Fruit fly (Drosophila melanogaster) whole organism, embryonic: Measurements from ENCODE around the gene CG12171.
A peak's percentile ranks its signal among the peaks of the same experiment; 100 is the strongest.

Experiments used
- Awh ChIP-seq: fragments of 200-800 bp; sonication (Bioruptor generic); IDR thresholded peaks from 2 replicates; pipeline ENCODE4, ENCODE4 v1.3.6; 2022; ENCODE audit warnings: missing biosample characterization, missing genetic modification characterization
- Bteb2 ChIP-seq: fragments of 200-800 bp; sonication (Bioruptor generic); optimal IDR thresholded peaks from 2 replicates; lab custom pipeline; 2016; ENCODE audit warnings: missing biosample characterization, missing genetic modification characterization
- CG11456 ChIP-seq: fragments of 200-800 bp; sonication (Bioruptor generic); IDR thresholded peaks from 3 replicates; pipeline ENCODE4 v1.3.6; 2022; ENCODE audit warnings: missing biosample characterization, missing genetic modification characterization
- CG11695 ChIP-seq: fragments of 200-800 bp; sonication (Bioruptor generic); IDR thresholded peaks from 3 replicates; pipeline ENCODE4 v1.3.6; 2022; ENCODE audit warnings: missing biosample characterization, missing genetic modification characterization
- CG12769 ChIP-seq: fragments of 200-800 bp; sonication (Bioruptor generic); optimal IDR thresholded peaks from 2 replicates; lab custom pipeline; 2019; ENCODE audit warnings: missing biosample characterization, mild to moderate bottlenecking, missing genetic modification characterization, moderate library complexity
- CG14860 ChIP-seq: fragments of 200-800 bp; sonication (Bioruptor generic); IDR thresholded peaks from 3 replicates; pipeline ENCODE4 v1.3.6; 2022; ENCODE audit warnings: missing biosample characterization, missing genetic modification characterization; ENCODE audit not compliant: partially characterized antibody
- CG14965 ChIP-seq: fragments of 200-800 bp; sonication (Bioruptor generic); optimal IDR thresholded peaks from 2 replicates; lab custom pipeline; 2016; ENCODE audit warnings: missing biosample characterization, missing genetic modification characterization, borderline replicate concordance
- CG15601 ChIP-seq: fragments of 200-800 bp; sonication (Bioruptor generic); optimal IDR thresholded peaks from 3 replicates; lab custom pipeline; 2019; ENCODE audit warnings: missing biosample characterization, mild to moderate bottlenecking, missing genetic modification characterization, moderate library complexity
- CG17385 ChIP-seq: fragments of 200-800 bp; sonication (Bioruptor generic); optimal IDR thresholded peaks from 3 replicates; lab custom pipeline; 2018; ENCODE audit warnings: missing biosample characterization, mild to moderate bottlenecking, missing genetic modification characterization
- CG18764 ChIP-seq: fragments of 200-800 bp; sonication (Bioruptor generic); optimal IDR thresholded peaks from 3 replicates; lab custom pipeline; 2016; ENCODE audit warnings: missing biosample characterization, missing genetic modification characterization
- CG2199 ChIP-seq: fragments of 200-800 bp; sonication (Bioruptor generic); IDR thresholded peaks from 3 replicates; pipeline ENCODE4 v1.3.6; 2022; ENCODE audit warnings: missing biosample characterization, missing genetic modification characterization
- CG30020 ChIP-seq: fragments of 200-800 bp; optimal IDR thresholded peaks from 2 replicates; lab custom pipeline; 2019; ENCODE audit warnings: missing biosample characterization, mild to moderate bottlenecking, missing genetic modification characterization, moderate library complexity
- CG33213 ChIP-seq: fragments of 200-800 bp; sonication (Bioruptor generic); optimal IDR thresholded peaks from 3 replicates; lab custom pipeline; 2016; ENCODE audit warnings: missing biosample characterization, missing genetic modification characterization
- CG3995 ChIP-seq: fragments of 200-800 bp; sonication (Bioruptor generic); optimal IDR thresholded peaks from 3 replicates; lab custom pipeline; 2016; ENCODE audit warnings: missing biosample characterization, missing genetic modification characterization
- CG42726 ChIP-seq: fragments of 200-800 bp; sonication (Bioruptor generic); IDR thresholded peaks from 2 replicates; pipeline ENCODE4 v1.3.6; 2022; ENCODE audit warnings: missing biosample characterization, missing genetic modification characterization; ENCODE audit not compliant: partially characterized antibody
- CG5180 ChIP-seq: fragments of 200-800 bp; sonication (Bioruptor generic); optimal IDR thresholded peaks from 3 replicates; lab custom pipeline; 2017; ENCODE audit warnings: missing biosample characterization, missing genetic modification characterization, mild to moderate bottlenecking, moderate library complexity, missing genetic modification reagents
- CG8290 ChIP-seq, 3 experiments: fragments of 200-800 bp; sonication (Bioruptor generic); optimal IDR thresholded peaks; 2 replicates each; lab custom pipeline; 2016 to 2019; ENCODE audit warnings: missing biosample characterization in 3 of 3, missing genetic modification characterization in 3 of 3, mild to moderate bottlenecking in 2 of 3, moderate library complexity in 1 of 3
- Gsc ChIP-seq: fragments of 200-800 bp; sonication (Bioruptor generic); IDR thresholded peaks from 2 replicates; pipeline ENCODE4 v1.3.6; 2022; ENCODE audit warnings: missing biosample characterization, missing genetic modification characterization
- Kr ChIP-seq: fragments of 200-800 bp; sonication (Bioruptor generic); optimal IDR thresholded peaks from 2 replicates; lab custom pipeline; 2017; ENCODE audit warnings: missing biosample characterization, mild to moderate bottlenecking, missing genetic modification characterization
- Nf-YB ChIP-seq: fragments of 200-800 bp; sonication (Bioruptor generic); optimal IDR thresholded peaks from 3 replicates; lab custom pipeline; 2019; ENCODE audit warnings: missing biosample characterization, mild to moderate bottlenecking, missing genetic modification characterization, moderate library complexity
- Six4 ChIP-seq: fragments of 200-800 bp; sonication (Bioruptor generic); optimal IDR thresholded peaks from 2 replicates; lab custom pipeline; 2016; ENCODE audit warnings: missing biosample characterization, missing genetic modification characterization
- Sry-β ChIP-seq: fragments of 200-800 bp; sonication (Bioruptor generic); optimal IDR thresholded peaks from 2 replicates; lab custom pipeline; 2018; ENCODE audit warnings: missing biosample characterization, mild to moderate bottlenecking, missing genetic modification characterization, moderate library complexity
- Stat92E ChIP-seq, 3 experiments: fragments of >200 bp in 2 of 3; fragments of 200-800 bp in 1 of 3; sonication (Bioruptor generic) in 1 of 3; optimal IDR thresholded peaks; 2 replicates each; lab custom pipeline; 2017 to 2019; ENCODE audit warnings: missing biosample characterization in 3 of 3, missing genetic modification characterization in 3 of 3, mild to moderate bottlenecking in 1 of 3, moderate library complexity in 1 of 3
- Tbp ChIP-seq: fragments of >200 bp; optimal IDR thresholded peaks from 2 replicates; lab custom pipeline; 2018; ENCODE audit warnings: missing biosample characterization, missing genetic modification characterization
- ap ChIP-seq: fragments of 200-800 bp; sonication (Bioruptor generic); IDR thresholded peaks from 2 replicates; pipeline ENCODE4 v1.3.6; 2022; ENCODE audit warnings: missing biosample characterization, missing genetic modification characterization
- ara ChIP-seq: fragments of 200-800 bp; sonication (Bioruptor generic); IDR thresholded peaks from 2 replicates; pipeline ENCODE4 v1.3.6; 2022; ENCODE audit warnings: missing biosample characterization, missing genetic modification characterization
- bcd ChIP-seq: fragments of 200-800 bp; sonication (Bioruptor generic); optimal IDR thresholded peaks from 2 replicates; lab custom pipeline; 2017; ENCODE audit warnings: missing biosample characterization, mild to moderate bottlenecking, missing genetic modification characterization
- chm ChIP-seq: fragments of 200-800 bp; sonication (Bioruptor generic); IDR thresholded peaks from 2 replicates; pipeline ENCODE4 v1.3.6; 2022; ENCODE audit warnings: missing biosample characterization, missing genetic modification characterization
- ci ChIP-seq: fragments of 200-800 bp; sonication (Bioruptor generic); IDR thresholded peaks from 3 replicates; pipeline ENCODE4 v1.3.6; 2022; ENCODE audit warnings: missing biosample characterization, missing genetic modification characterization
- da ChIP-seq: fragments of 200-800 bp; sonication (Bioruptor generic); optimal IDR thresholded peaks from 2 replicates; lab custom pipeline; 2016; ENCODE audit warnings: missing biosample characterization, missing genetic modification characterization
- dm ChIP-seq: fragments of 200-800 bp; sonication (Bioruptor generic); optimal IDR thresholded peaks from 3 replicates; lab custom pipeline; 2016; ENCODE audit warnings: missing biosample characterization, missing genetic modification characterization
- ewg ChIP-seq: fragments of 200-800 bp; sonication (Bioruptor generic); optimal IDR thresholded peaks from 3 replicates; lab custom pipeline; 2017; ENCODE audit warnings: mild to moderate bottlenecking, missing biosample characterization, missing genetic modification reagents, missing genetic modification characterization
- fd64A ChIP-seq: fragments of 200-800 bp; sonication (Bioruptor generic); optimal IDR thresholded peaks from 3 replicates; lab custom pipeline; 2018; ENCODE audit warnings: missing biosample characterization, mild to moderate bottlenecking, missing genetic modification characterization
- gfzf ChIP-seq: fragments of 200-800 bp; sonication (Bioruptor generic); optimal IDR thresholded peaks from 2 replicates; lab custom pipeline; 2016; ENCODE audit warnings: missing biosample characterization, mild to moderate bottlenecking, missing genetic modification characterization, moderate library complexity
- h ChIP-seq: fragments of >200 bp; optimal IDR thresholded peaks from 2 replicates; lab custom pipeline; 2017
- insv ChIP-seq, 2 experiments: fragments of 200-800 bp; sonication (Bioruptor generic); optimal IDR thresholded peaks; 3 replicates each; lab custom pipeline; 2016 to 2018; ENCODE audit warnings: missing biosample characterization in 2 of 2, missing genetic modification characterization in 2 of 2
- jumu ChIP-seq: fragments of 200-800 bp; sonication (Bioruptor generic); optimal IDR thresholded peaks from 3 replicates; lab custom pipeline; 2016; ENCODE audit warnings: missing biosample characterization, missing genetic modification characterization
- kah ChIP-seq: fragments of 200-800 bp; sonication (Bioruptor generic); optimal IDR thresholded peaks from 2 replicates; lab custom pipeline; 2018; ENCODE audit warnings: missing biosample characterization, mild to moderate bottlenecking, missing genetic modification characterization
- pb ChIP-seq: fragments of 200-800 bp; sonication (Bioruptor generic); optimal IDR thresholded peaks from 3 replicates; lab custom pipeline; 2016; ENCODE audit warnings: missing biosample characterization, missing genetic modification characterization
- rib ChIP-seq: fragments of 200-800 bp; sonication (Bioruptor generic); IDR thresholded peaks from 2 replicates; pipeline ENCODE4 v1.3.6; 2022; ENCODE audit warnings: missing biosample characterization, missing genetic modification characterization
- row ChIP-seq: fragments of 200-800 bp; sonication (Bioruptor generic); IDR thresholded peaks from 3 replicates; pipeline ENCODE4 v1.3.6; 2022; ENCODE audit warnings: missing biosample characterization, missing genetic modification characterization
- sna ChIP-seq: fragments of 200-800 bp; sonication (Bioruptor generic); IDR thresholded peaks from 2 replicates; pipeline ENCODE4 v1.3.6; 2022; ENCODE audit warnings: missing biosample characterization, missing genetic modification characterization; ENCODE audit not compliant: partially characterized antibody
- ssp ChIP-seq: fragments of 200-800 bp; sonication (Bioruptor generic); IDR thresholded peaks from 2 replicates; pipeline ENCODE4 v1.3.6; 2022; ENCODE audit warnings: missing biosample characterization, missing genetic modification characterization
- tap ChIP-seq: fragments of 200-800 bp; optimal IDR thresholded peaks from 3 replicates; lab custom pipeline; 2019; ENCODE audit warnings: missing biosample characterization, mild to moderate bottlenecking, missing genetic modification characterization, moderate library complexity
- tio ChIP-seq: fragments of 200-800 bp; sonication (Bioruptor generic); optimal IDR thresholded peaks from 2 replicates; lab custom pipeline; 2017; ENCODE audit warnings: missing biosample characterization, missing genetic modification characterization, inconsistent platforms

The CG12171 gene

DNA sequence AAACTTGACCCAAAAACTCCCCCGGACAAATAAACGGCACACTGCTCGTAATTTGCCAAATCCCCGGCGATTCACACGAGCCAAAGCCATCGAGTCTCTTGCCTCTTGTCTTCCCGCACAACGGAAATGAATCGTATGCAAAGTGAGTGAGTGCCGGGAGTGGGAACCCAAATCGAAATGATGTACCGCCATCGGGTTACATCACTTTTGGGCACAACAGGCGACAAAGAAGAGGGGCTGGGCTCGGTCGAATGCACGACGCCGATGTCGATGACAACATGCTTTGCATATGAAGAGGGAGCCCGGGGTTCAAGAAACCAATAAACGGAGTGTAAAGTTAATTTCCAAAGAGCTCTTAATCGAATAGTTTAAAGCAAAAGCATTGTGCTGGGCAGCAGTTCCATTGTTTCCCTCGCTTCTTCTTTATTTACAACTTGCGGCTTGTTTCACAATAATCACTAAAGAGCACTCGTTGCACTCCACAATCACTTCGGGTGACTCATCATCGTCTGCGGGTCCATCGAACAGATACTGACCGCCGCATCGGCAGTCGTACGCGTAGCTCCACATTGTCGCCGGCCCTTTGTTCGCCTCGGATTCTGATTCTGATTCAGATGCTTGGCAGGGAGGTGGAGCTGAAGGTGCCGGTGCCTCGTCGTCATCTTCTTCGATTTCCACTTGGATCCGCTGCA is 11.6 kb upstream of the CG12171 start (continued):
- TF ChIP-seq chm (GFP tag; lab: Robert Waterston, UW) (0 out of 2 replicates have a peak, but pooled peaks have one; percentile 9), Stat92E (GFP tag; optimal IDR thresholded peaks at IDR 0.05; lab: Kevin White, UChicago) (no peak), gfzf (GFP tag; lab: Kevin White, UChicago) (no peak), CG12769 (tag; lab: Kevin White, UChicago) (peak; percentile 41), CG42726 (GFP tag; lab: Robert Waterston, UW) (0 out of 2 replicates have a peak, but pooled peaks have one; percentile 19), CG11456 (GFP tag; lab: Robert Waterston, UW) (no peak), CG14860 (GFP tag; lab: Robert Waterston, UW) (0 out of 3 replicates have a peak, but pooled peaks have one; percentile 19), fd64A (no peak), Six4 (no peak), ap (GFP tag; lab: Robert Waterston, UW) (no peak), ssp (0 out of 2 replicates have a peak, but pooled peaks have one; percentile 11), Nf-YB (GFP tag; lab: Kevin White, UChicago) (no peak)

DNA sequence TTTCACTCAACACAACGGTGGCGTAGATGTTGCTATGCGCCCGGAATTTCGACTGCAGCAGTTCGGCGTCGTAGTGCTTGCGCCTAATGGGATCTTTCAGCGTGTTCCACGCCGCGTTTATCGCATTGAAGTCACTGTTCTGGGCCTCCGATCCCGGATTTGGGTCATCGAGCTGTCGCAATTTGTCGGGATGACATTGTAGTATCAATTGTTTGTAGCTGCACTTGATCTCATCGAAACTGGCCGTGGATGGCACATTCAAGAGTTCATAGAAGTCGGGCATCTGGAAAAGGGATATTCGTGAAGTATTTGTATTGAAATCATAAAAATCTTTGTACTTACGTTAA is 11.0 kb upstream of the CG12171 start:
- TF ChIP-seq row (GFP tag; lab: Robert Waterston, UW) = no peak
- TF ChIP-seq rib (GFP tag; lab: Robert Waterston, UW) = 0 out of 2 replicates have a peak, but pooled peaks have one; percentile 41
- TF ChIP-seq CG17385 (GFP tag; lab: Kevin White, UChicago) = no peak
- no peak for TF ChIP-seq tap (tag; lab: Kevin White, UChicago)
- no peak for TF ChIP-seq Tbp (GFP tag; lab: Kevin White, UChicago)
- TF ChIP-seq CG2199 (GFP tag; lab: Robert Waterston, UW) = 0 out of 3 replicates have a peak, but pooled peaks have one; percentile 32
- TF ChIP-seq CG42726 (GFP tag; lab: Robert Waterston, UW) = 0 out of 2 replicates have a peak, but pooled peaks have one; percentile 0
- no peak for TF ChIP-seq ara

DNA sequence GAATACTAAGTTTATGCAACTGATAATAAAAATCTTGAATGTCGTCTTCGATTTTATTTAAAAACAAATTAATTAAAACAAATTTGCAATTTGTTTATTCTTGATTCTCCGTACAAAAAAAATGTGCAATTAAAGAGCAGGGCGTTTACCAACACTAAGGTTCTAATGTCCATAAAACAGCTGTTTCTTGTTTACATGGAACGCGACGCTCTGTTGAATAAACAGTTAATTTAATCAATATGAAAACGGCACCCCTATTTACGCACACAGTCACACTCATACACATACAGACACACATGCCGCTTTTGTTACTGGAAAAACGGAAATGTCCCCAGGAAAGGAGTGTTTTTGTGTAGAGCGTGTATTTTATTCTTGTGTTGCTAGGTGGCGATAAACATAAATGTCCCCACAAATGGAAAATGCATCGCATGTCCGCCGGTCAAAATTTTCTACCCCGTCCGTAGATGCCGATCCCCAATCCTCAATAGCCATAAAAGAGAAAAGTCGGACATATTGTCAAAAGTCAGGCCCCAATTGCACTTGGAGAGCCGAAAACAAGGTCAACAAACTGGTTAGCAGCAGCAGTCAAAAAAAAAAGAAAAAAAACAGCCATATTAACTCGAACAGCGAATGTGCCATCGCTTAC is 10.3 kb upstream of the CG12171 start:
- no peak for TF ChIP-seq sna (GFP tag; lab: Robert Waterston, UW)
- peak; percentile 56 for TF ChIP-seq ewg (GFP tag; lab: Kevin White, UChicago)
- TF ChIP-seq tio (GFP tag; lab: Kevin White, UChicago) = peak; percentile 26
- peak in 1 of 2 experiments; percentile 82 for TF ChIP-seq insv (GFP tag; optimal IDR thresholded peaks at IDR 0.05; lab: Kevin White, UChicago)
- TF ChIP-seq CG15601 (tag; lab: Kevin White, UChicago) = peak; percentile 87
- peak; percentile 8 for TF ChIP-seq CG3995 (GFP tag; lab: Kevin White, UChicago)
- TF ChIP-seq dm (GFP tag; lab: Kevin White, UChicago) = peak; percentile 50
- TF ChIP-seq Awh (GFP tag; lab: Robert Waterston, UW) = no peak
- peak; percentile 70 for TF ChIP-seq CG18764 (GFP tag; lab: Kevin White, UChicago)
- TF ChIP-seq CG5180 (GFP tag; lab: Kevin White, UChicago) = peak; percentile 60
- TF ChIP-seq CG30020 (tag; lab: Kevin White, UChicago) = peak; percentile 69
- TF ChIP-seq pb (GFP tag; lab: Kevin White, UChicago) = peak; percentile 72
- TF ChIP-seq ci (GFP tag; lab: Robert Waterston, UW) = no peak
- TF ChIP-seq bcd (GFP tag; lab: Kevin White, UChicago) = peak; percentile 66
- TF ChIP-seq da (GFP tag; lab: Kevin White, UChicago) = no peak
- no peak for TF ChIP-seq Gsc (GFP tag; lab: Robert Waterston, UW)
- TF ChIP-seq h (lab: Kevin White, UChicago) = no peak
- TF ChIP-seq CG33213 (GFP tag; lab: Kevin White, UChicago) = peak; percentile 92
- peak; percentile 77 for TF ChIP-seq Kr (GFP tag; lab: Kevin White, UChicago)
- peak; percentile 45 for TF ChIP-seq CG14965 (GFP tag; lab: Kevin White, UChicago)
- TF ChIP-seq CG11695 (GFP tag; lab: Robert Waterston, UW) = no peak
- peak; percentile 70 for TF ChIP-seq CG8290 (GFP tag; optimal IDR thresholded peaks at IDR 0.05; lab: Kevin White, UChicago)
- peak; percentile 88 to 91 for TF ChIP-seq CG8290 (tag; optimal IDR thresholded peaks at IDR 0.05; lab: Kevin White, UChicago)
- peak; percentile 54 for TF ChIP-seq Bteb2 (GFP tag; lab: Kevin White, UChicago)
- peak; percentile 41 for TF ChIP-seq jumu (GFP tag; lab: Kevin White, UChicago)
- TF ChIP-seq kah (GFP tag; lab: Kevin White, UChicago) = peak; percentile 63
- TF ChIP-seq Sry-β = peak; percentile 65
